Worm (Caenorhabditis elegans) whole organism, midembryonic: Measurements from ENCODE around the gene Y49F6A.12.

Experiments used
- T22C8.4 ChIP-seq: fragments of 200-800 bp; sonication (Bioruptor generic); IDR thresholded peaks from 2 replicates; pipeline ENCODE4 v1.3.6; 2022; ENCODE audit warnings: missing genetic modification characterization, missing compliant biosample characterization
- cog-1 ChIP-seq: sonication (generic microtip); optimal IDR thresholded peaks from 2 replicates; lab custom pipeline; 2016; ENCODE audit warnings: missing genetic modification characterization, missing compliant biosample characterization
- flt-1 ChIP-seq: fragments of 200-800 bp; sonication (Bioruptor generic); IDR thresholded peaks from 2 replicates; pipeline ENCODE4 v1.3.6; 2022; ENCODE audit warnings: missing genetic modification characterization, missing compliant biosample characterization
- klf-2 ChIP-seq: fragments of 200-800 bp; sonication (Bioruptor generic); conservative IDR thresholded peaks from 2 replicates; pipeline ENCODE4 v1.3.6; 2022; ENCODE audit warnings: missing genetic modification reagents, missing genetic modification characterization, missing compliant biosample characterization
- med-1 ChIP-seq: sonication (generic microtip); optimal IDR thresholded peaks from 2 replicates; lab custom pipeline; 2017; ENCODE audit warnings: missing genetic modification characterization, mild to moderate bottlenecking, missing compliant biosample characterization, antibody characterized with exemption, missing genetic modification reagents; ENCODE audit not compliant: insufficient read depth
- ref-1 ChIP-seq: fragments of 200-800 bp; sonication (Bioruptor generic); conservative IDR thresholded peaks from 2 replicates; pipeline ENCODE4 v1.3.6; 2022; ENCODE audit warnings: missing genetic modification reagents, missing genetic modification characterization, missing compliant biosample characterization
- tab-1 ChIP-seq: fragments of 200-800 bp; sonication (Bioruptor generic); IDR thresholded peaks from 2 replicates; pipeline ENCODE4 v1.3.6; 2022; ENCODE audit warnings: missing genetic modification characterization, missing compliant biosample characterization
- ztf-23 ChIP-seq: fragments of 200-800 bp; sonication (Bioruptor generic); IDR thresholded peaks from 2 replicates; pipeline ENCODE4 v1.3.6; 2022; ENCODE audit warnings: missing genetic modification reagents, missing genetic modification characterization, missing compliant biosample characterization
- ztf-29 ChIP-seq: fragments of 200-800 bp; sonication (Bioruptor generic); IDR thresholded peaks from 2 replicates; pipeline ENCODE4 v1.3.6; 2022; ENCODE audit warnings: missing genetic modification reagents, missing genetic modification characterization, missing compliant biosample characterization

Y49F6A.12 gene

ce11 chrII:3595339-3595738, at the start of gene Y49F6A.12:
Gene Y49F6A.12 (plus strand): TSS chrII:3595639.
- TF ChIP-seq ztf-23 (GFP tag; lab: Robert Waterston, UW) (no peak), tab-1 (GFP tag; lab: Robert Waterston, UW) (no peak), ztf-29 (GFP tag; lab: Robert Waterston, UW) (no peak), klf-2 (GFP tag; lab: Robert Waterston, UW) (no peak), ref-1 (GFP tag; lab: Robert Waterston, UW) (no peak), med-1 (GFP tag; lab: Kevin White, UChicago) (no peak), T22C8.4 (GFP tag; lab: Robert Waterston, UW) (no peak), cog-1 (tag; lab: Kevin White, UChicago) (no peak)

ce11 chrII:3546381-3546931, 49.0 kb upstream of the Y49F6A.12 start, which contains the start of gene apd-3:
Gene apd-3 (minus strand): TSS chrII:3546431.
- TF ChIP-seq ztf-23 (GFP tag; lab: Robert Waterston, UW), result no peak
- no peak for TF ChIP-seq cog-1 (tag; lab: Kevin White, UChicago)
- no peak for TF ChIP-seq klf-2 (GFP tag; lab: Robert Waterston, UW)
- TF ChIP-seq ref-1 (GFP tag; lab: Robert Waterston, UW), result no peak
- TF ChIP-seq tab-1 (GFP tag; lab: Robert Waterston, UW), result no peak
- TF ChIP-seq T22C8.4 (GFP tag; lab: Robert Waterston, UW), result no peak
- TF ChIP-seq ztf-29 (GFP tag; lab: Robert Waterston, UW), result no peak
- no peak for TF ChIP-seq med-1 (GFP tag; lab: Kevin White, UChicago)
- TF ChIP-seq flt-1 (GFP tag; lab: Robert Waterston, UW), result no peak

ce11 chrII:3547282-3547681, 48.2 kb upstream of the Y49F6A.12 start:
- TF ChIP-seq klf-2 (GFP tag; lab: Robert Waterston, UW), result no peak
- TF ChIP-seq cog-1 (tag; lab: Kevin White, UChicago), result no peak
- TF ChIP-seq ztf-29 (GFP tag; lab: Robert Waterston, UW), result no peak; the same call in 1 of the 2 replicates
- TF ChIP-seq med-1 (GFP tag; lab: Kevin White, UChicago), result no peak
- no peak for TF ChIP-seq ztf-23 (GFP tag; lab: Robert Waterston, UW)
- no peak for TF ChIP-seq T22C8.4 (GFP tag; lab: Robert Waterston, UW)
- no peak for TF ChIP-seq ref-1 (GFP tag; lab: Robert Waterston, UW)
- no peak for TF ChIP-seq flt-1 (GFP tag; lab: Robert Waterston, UW)
- no peak for TF ChIP-seq tab-1 (GFP tag; lab: Robert Waterston, UW)

ce11 chrII:3550352-3550751, 45.1 kb upstream of the Y49F6A.12 start, which contains the start of gene W10G11.19:
Gene W10G11.19 (plus strand): TSS chrII:3550652.
- TF ChIP-seq ztf-23 (GFP tag; lab: Robert Waterston, UW) (no peak), tab-1 (GFP tag; lab: Robert Waterston, UW) (no peak), flt-1 (GFP tag; lab: Robert Waterston, UW) (no peak), ztf-29 (GFP tag; lab: Robert Waterston, UW) (no peak), T22C8.4 (GFP tag; lab: Robert Waterston, UW) (no peak), cog-1 (tag; lab: Kevin White, UChicago) (no peak), ref-1 (GFP tag; lab: Robert Waterston, UW) (no peak), med-1 (GFP tag; lab: Kevin White, UChicago) (no peak), klf-2 (GFP tag; lab: Robert Waterston, UW) (no peak)

- TF ChIP-seq ztf-29 (GFP tag; lab: Robert Waterston, UW), result no peak
- no peak for TF ChIP-seq klf-2 (GFP tag; lab: Robert Waterston, UW)
- TF ChIP-seq ztf-23 (GFP tag; lab: Robert Waterston, UW), result no peak
- no peak for TF ChIP-seq T22C8.4 (GFP tag; lab: Robert Waterston, UW)
- no peak for TF ChIP-seq ref-1 (GFP tag; lab: Robert Waterston, UW)
- TF ChIP-seq cog-1 (tag; lab: Kevin White, UChicago), result peak; percentile 27
- TF ChIP-seq tab-1 (GFP tag; lab: Robert Waterston, UW), result no peak
- no peak for TF ChIP-seq med-1 (GFP tag; lab: Kevin White, UChicago)
Observed at ce11 chrII:3553453-3553852, 42.0 kb upstream of the Y49F6A.12 start, which contains the start of gene dnc-3. Gene dnc-3 (plus strand): TSS chrII:3553724.

ce11 chrII:3554673-3555072, 40.8 kb upstream of the Y49F6A.12 start:
- TF ChIP-seq ztf-29 (GFP tag; lab: Robert Waterston, UW) (no peak), cog-1 (tag; lab: Kevin White, UChicago) (no peak), flt-1 (GFP tag; lab: Robert Waterston, UW) (no peak), med-1 (GFP tag; lab: Kevin White, UChicago) (no peak), ref-1 (GFP tag; lab: Robert Waterston, UW) (no peak), ztf-23 (GFP tag; lab: Robert Waterston, UW) (no peak), T22C8.4 (GFP tag; lab: Robert Waterston, UW) (no peak), klf-2 (GFP tag; lab: Robert Waterston, UW) (no peak), tab-1 (GFP tag; lab: Robert Waterston, UW) (no peak)

ce11 chrII:3555281-3555680, 40.2 kb upstream of the Y49F6A.12 start:
- no peak for TF ChIP-seq ztf-23 (GFP tag; lab: Robert Waterston, UW)
- TF ChIP-seq ref-1 (GFP tag; lab: Robert Waterston, UW), result no peak
- TF ChIP-seq cog-1 (tag; lab: Kevin White, UChicago), result no peak
- TF ChIP-seq flt-1 (GFP tag; lab: Robert Waterston, UW), result no peak
- TF ChIP-seq klf-2 (GFP tag; lab: Robert Waterston, UW), result no peak
- TF ChIP-seq ztf-29 (GFP tag; lab: Robert Waterston, UW), result no peak
- no peak for TF ChIP-seq tab-1 (GFP tag; lab: Robert Waterston, UW)
- no peak for TF ChIP-seq T22C8.4 (GFP tag; lab: Robert Waterston, UW)
- TF ChIP-seq med-1 (GFP tag; lab: Kevin White, UChicago), result no peak

- TF ChIP-seq med-1 (GFP tag; lab: Kevin White, UChicago) (no peak), klf-2 (GFP tag; lab: Robert Waterston, UW) (no peak), tab-1 (GFP tag; lab: Robert Waterston, UW) (no peak), ref-1 (GFP tag; lab: Robert Waterston, UW) (no peak), ztf-29 (GFP tag; lab: Robert Waterston, UW) (no peak), flt-1 (GFP tag; lab: Robert Waterston, UW) (no peak), cog-1 (tag; lab: Kevin White, UChicago) (no peak), T22C8.4 (GFP tag; lab: Robert Waterston, UW) (no peak), ztf-23 (GFP tag; lab: Robert Waterston, UW) (no peak)
Observed at ce11 chrII:3556584-3556983, 38.9 kb upstream of the Y49F6A.12 start.
